Fruit fly (Drosophila melanogaster) whole organism, prepupa: Measurements from ENCODE around the gene Hsp67Bc.

Source experiments
- CG32006 ChIP-seq: fragments of 200-800 bp; sonication (Bioruptor generic); optimal IDR thresholded peaks from 3 replicates; lab custom pipeline; 2017; ENCODE audit warnings: missing biosample characterization, mild to moderate bottlenecking, missing genetic modification characterization
- CG6163 ChIP-seq: fragments of 200-800 bp; sonication (Bioruptor generic); IDR thresholded peaks from 3 replicates; pipeline ENCODE4 v1.3.6; 2022; ENCODE audit warnings: missing biosample characterization, missing genetic modification characterization
- CG7368 ChIP-seq: fragments of 200-800 bp; sonication (Bioruptor generic); optimal IDR thresholded peaks from 3 replicates; lab custom pipeline; 2016; ENCODE audit warnings: missing biosample characterization, missing genetic modification characterization
- eg ChIP-seq: fragments of 200-800 bp; sonication (Bioruptor generic); IDR thresholded peaks from 3 replicates; pipeline ENCODE4 v1.3.6; 2022; ENCODE audit warnings: missing biosample characterization, missing genetic modification characterization
- lz ChIP-seq: fragments of 200-800 bp; sonication (Bioruptor generic); optimal IDR thresholded peaks from 3 replicates; lab custom pipeline; 2016; ENCODE audit warnings: missing biosample characterization, missing genetic modification characterization

DNA sequence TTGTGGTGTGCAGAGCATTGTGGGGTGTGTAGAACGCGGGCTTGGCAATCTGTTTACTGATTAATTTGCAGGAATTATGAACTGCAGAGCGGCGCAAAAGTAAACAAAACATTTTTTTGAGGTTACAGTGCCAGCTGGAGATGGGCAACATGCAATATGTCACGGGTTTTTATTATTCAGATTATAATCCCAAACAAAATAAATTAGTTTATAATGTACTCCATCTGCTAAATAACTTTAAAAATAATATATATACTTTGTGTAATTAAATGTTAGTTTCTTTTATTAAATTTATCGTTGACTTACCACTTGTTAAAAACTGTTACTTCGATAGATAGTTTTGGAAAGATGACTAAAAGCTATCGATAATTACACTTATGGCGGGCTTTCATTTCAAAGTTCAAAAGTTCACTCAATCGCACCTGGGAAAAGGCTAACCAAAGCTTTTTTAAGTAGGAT, 1.4 kb downstream of the Hsp67Bc start, which contains the start of gene Fdx1:
- peak; percentile 38 for TF ChIP-seq lz (GFP tag; lab: Kevin White, UChicago)
- no peak for TF ChIP-seq eg (GFP tag; lab: Robert Waterston, UW)
- no peak for TF ChIP-seq CG7368
- TF ChIP-seq CG6163 (GFP tag; lab: Robert Waterston, UW) = no peak
- no peak for TF ChIP-seq CG32006 (GFP tag; lab: Kevin White, UChicago)
